Worm (Caenorhabditis elegans): ENCODE results near the gene mec-1.

DNA sequence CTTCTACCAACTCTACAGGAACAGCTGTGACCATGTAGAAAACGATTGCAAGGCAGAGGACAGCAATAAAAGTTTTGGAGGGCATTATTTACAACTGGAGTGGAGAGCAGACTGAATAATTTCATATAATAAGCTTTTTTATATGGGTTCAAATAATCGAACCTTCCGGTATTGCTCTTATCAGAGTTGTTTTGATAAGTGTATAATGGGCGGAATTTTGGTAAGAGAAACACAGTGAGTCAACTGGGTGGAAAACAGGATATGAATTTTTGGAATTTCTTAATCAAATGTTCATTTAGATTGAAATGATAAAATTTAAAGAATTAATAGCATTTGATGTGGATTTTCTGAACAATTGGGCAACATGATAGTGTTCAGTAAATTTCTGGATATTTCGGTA lies 6.6 kb upstream of the mec-1 start, which contains the start of gene Y57E12B.11:
- TF ChIP-seq W03F9.2 (tag; optimal IDR thresholded peaks at IDR 0.05) (no peak), him-1 (tag; optimal IDR thresholded peaks at IDR 0.05) (no peak), dao-5 (tag; optimal IDR thresholded peaks at IDR 0.05) (no peak)

Data from whole organism, L4/young adult.